Worm (Caenorhabditis elegans) whole organism, mixed stage, embryonic: ENCODE measurements around the gene K03H1.9.

Experiments
- lsy-2 ChIP-seq: fragments of 150-350 bp; optimal IDR thresholded peaks from 2 replicates; lab custom pipeline; 2014; ENCODE audit warnings: missing biosample characterization, missing genetic modification characterization
- snpc-4 ChIP-seq: fragments of 150-350 bp; optimal IDR thresholded peaks from 2 replicates; lab custom pipeline; 2014; ENCODE audit warnings: missing biosample characterization, missing genetic modification characterization
- unc-62 ChIP-seq: fragments of 150-350 bp; optimal IDR thresholded peaks from 2 replicates; lab custom pipeline; 2014; ENCODE audit warnings: missing biosample characterization, missing genetic modification reagents, missing genetic modification characterization

ce11 chrIII:9932091-9932490, 9.2 kb downstream of the K03H1.9 start, which contains the start of gene dec-7:
- TF ChIP-seq unc-62 (GFP tag; lab: Kevin White, UChicago) (no peak), lsy-2 (tag; lab: Kevin White, UChicago) (no peak), snpc-4 (tag; lab: Kevin White, UChicago) (no peak)
